Worm (Caenorhabditis elegans): ENCODE data around the gene R107.5.

DNA sequence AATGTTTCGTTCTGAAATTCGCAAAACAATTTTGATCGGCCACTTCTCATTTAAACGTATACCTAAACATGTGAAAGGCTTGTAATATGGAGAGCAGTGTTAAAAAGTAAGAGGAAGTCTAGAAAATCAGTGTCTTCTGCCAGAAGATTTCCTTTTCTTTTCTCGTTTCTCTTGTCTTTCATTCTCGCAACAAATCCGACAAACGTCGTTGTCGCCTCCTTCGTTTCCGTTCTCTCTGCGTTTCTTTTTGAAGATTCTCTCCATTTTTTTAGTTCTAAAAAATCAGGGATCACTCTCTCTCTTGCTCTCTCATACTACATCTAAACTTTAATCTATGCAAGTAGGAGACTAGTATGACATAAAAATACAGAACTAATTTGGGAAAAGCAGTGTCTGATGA is 6.3 kb downstream of the R107.5 start:
- TF ChIP-seq mel-28 (tag; optimal IDR thresholded peaks at IDR 0.05; ENCODE audit: borderline replicate concordance): no peak
- TF ChIP-seq lin-26 (GFP tag; IDR thresholded peaks at IDR 0.05): no peak
- no peak for TF ChIP-seq nhr-90 (tag; optimal IDR thresholded peaks at IDR 0.05)
- TF ChIP-seq ccch-3 (GFP tag; optimal IDR thresholded peaks at IDR 0.05): no peak

Data from whole organism, young adult.